Fruit fly (Drosophila melanogaster) whole organism, embryonic: ENCODE measurements around the gene trbl.

Experiments
- Adf1 ChIP-seq: fragments of 200-800 bp; sonication (Bioruptor generic); IDR thresholded peaks from 2 replicates; pipeline ENCODE4 v1.3.6; 2022; ENCODE audit warnings: missing biosample characterization, missing genetic modification characterization
- Aef1 ChIP-seq: fragments of 200-800 bp; sonication (Bioruptor generic); IDR thresholded peaks from 3 replicates; pipeline ENCODE4 v1.3.6; 2022; ENCODE audit warnings: missing biosample characterization, missing genetic modification characterization
- CG10654 ChIP-seq: fragments of 200-800 bp; sonication (Bioruptor generic); optimal IDR thresholded peaks from 2 replicates; lab custom pipeline; 2016; ENCODE audit warnings: missing biosample characterization, missing genetic modification characterization
- CG12155 ChIP-seq: fragments of 200-800 bp; sonication (Bioruptor generic); optimal IDR thresholded peaks from 3 replicates; lab custom pipeline; 2016; ENCODE audit warnings: missing biosample characterization, missing genetic modification characterization
- CG12942 ChIP-seq: fragments of 200-800 bp; sonication (Bioruptor generic); optimal IDR thresholded peaks from 3 replicates; lab custom pipeline; 2016; ENCODE audit warnings: missing biosample characterization, missing genetic modification characterization
- CG14710 ChIP-seq: fragments of 200-800 bp; sonication (Bioruptor generic); optimal IDR thresholded peaks from 3 replicates; lab custom pipeline; 2019; ENCODE audit warnings: missing biosample characterization, mild to moderate bottlenecking, missing genetic modification characterization, moderate library complexity
- CG14860 ChIP-seq: fragments of 200-800 bp; sonication (Bioruptor generic); IDR thresholded peaks from 3 replicates; pipeline ENCODE4 v1.3.6; 2022; ENCODE audit warnings: missing biosample characterization, missing genetic modification characterization; ENCODE audit not compliant: partially characterized antibody
- CG14965 ChIP-seq: fragments of 200-800 bp; sonication (Bioruptor generic); optimal IDR thresholded peaks from 2 replicates; lab custom pipeline; 2016; ENCODE audit warnings: missing biosample characterization, missing genetic modification characterization, borderline replicate concordance
- CG1529 ChIP-seq: fragments of 200-800 bp; sonication (Bioruptor generic); optimal IDR thresholded peaks from 3 replicates; lab custom pipeline; 2018; ENCODE audit warnings: missing biosample characterization, missing genetic modification characterization
- CG15479 ChIP-seq: fragments of 200-800 bp; sonication (Bioruptor generic); optimal IDR thresholded peaks from 3 replicates; lab custom pipeline; 2019; ENCODE audit warnings: missing biosample characterization, mild to moderate bottlenecking, missing genetic modification characterization, moderate library complexity
- CG17359 ChIP-seq: fragments of 200-800 bp; sonication (Bioruptor generic); optimal IDR thresholded peaks from 3 replicates; lab custom pipeline; 2018; ENCODE audit warnings: missing biosample characterization, mild to moderate bottlenecking, missing genetic modification characterization, moderate library complexity
- CG17802 ChIP-seq: fragments of 200-800 bp; sonication (Bioruptor generic); optimal IDR thresholded peaks from 2 replicates; lab custom pipeline; 2018; ENCODE audit warnings: missing biosample characterization, mild to moderate bottlenecking, missing genetic modification characterization, moderate library complexity
- CG18476 ChIP-seq: fragments of 200-800 bp; sonication (Bioruptor generic); optimal IDR thresholded peaks from 2 replicates; lab custom pipeline; 2016; ENCODE audit warnings: missing biosample characterization, mild to moderate bottlenecking, missing genetic modification characterization
- CG2202 ChIP-seq: fragments of 200-800 bp; sonication (Bioruptor generic); optimal IDR thresholded peaks from 2 replicates; lab custom pipeline; 2018; ENCODE audit warnings: missing biosample characterization, mild to moderate bottlenecking, missing genetic modification characterization
- CG31388 ChIP-seq: fragments of 200-800 bp; sonication (Bioruptor generic); optimal IDR thresholded peaks from 2 replicates; lab custom pipeline; 2016; ENCODE audit warnings: missing biosample characterization, missing genetic modification characterization
- CG3163 ChIP-seq: fragments of 200-800 bp; sonication (Bioruptor generic); optimal IDR thresholded peaks from 3 replicates; lab custom pipeline; 2016; ENCODE audit warnings: missing biosample characterization, missing genetic modification characterization
- CG32772 ChIP-seq: fragments of 200-800 bp; sonication (Bioruptor generic); IDR thresholded peaks from 2 replicates; pipeline ENCODE4 v1.3.6; 2022; ENCODE audit warnings: missing biosample characterization, missing genetic modification characterization
- CG34422 ChIP-seq: fragments of 200-800 bp; sonication (Bioruptor generic); IDR thresholded peaks from 3 replicates; pipeline ENCODE4 v1.3.6; 2022; ENCODE audit warnings: missing biosample characterization, missing genetic modification characterization
- CG4328 ChIP-seq: fragments of 200-800 bp; sonication (Bioruptor generic); optimal IDR thresholded peaks from 3 replicates; lab custom pipeline; 2017; ENCODE audit warnings: missing biosample characterization, missing genetic modification reagents, missing genetic modification characterization
- CG4730 ChIP-seq: fragments of 200-800 bp; sonication (Bioruptor generic); IDR thresholded peaks from 2 replicates; pipeline ENCODE4 v1.3.6; 2022; ENCODE audit warnings: missing biosample characterization, missing genetic modification characterization
- CG6765 ChIP-seq: fragments of 200-800 bp; sonication (Bioruptor generic); optimal IDR thresholded peaks from 3 replicates; lab custom pipeline; 2017; ENCODE audit warnings: missing biosample characterization, mild to moderate bottlenecking, missing genetic modification characterization
- CG7271 ChIP-seq: fragments of 200-800 bp; sonication (Bioruptor generic); optimal IDR thresholded peaks from 2 replicates; lab custom pipeline; 2018; ENCODE audit warnings: missing biosample characterization, mild to moderate bottlenecking, missing genetic modification characterization, moderate library complexity
- CG7556 ChIP-seq: fragments of 200-800 bp; sonication (Bioruptor generic); optimal IDR thresholded peaks from 2 replicates; lab custom pipeline; 2017; ENCODE audit warnings: missing biosample characterization, mild to moderate bottlenecking, missing genetic modification characterization
- CG7963 ChIP-seq: fragments of 200-800 bp; sonication (Bioruptor generic); IDR thresholded peaks from 3 replicates; pipeline ENCODE4 v1.3.6; 2022; ENCODE audit warnings: missing biosample characterization, missing genetic modification characterization; ENCODE audit not compliant: partially characterized antibody
- CG7987 ChIP-seq: fragments of 200-800 bp; sonication (Bioruptor generic); optimal IDR thresholded peaks from 2 replicates; lab custom pipeline; 2018; ENCODE audit warnings: missing biosample characterization, mild to moderate bottlenecking, missing genetic modification characterization, moderate library complexity
- CG8765 ChIP-seq: fragments of 200-800 bp; sonication (Bioruptor generic); IDR thresholded peaks from 2 replicates; pipeline ENCODE4 v1.3.6; 2022; ENCODE audit warnings: missing biosample characterization, missing genetic modification characterization
- CG9215 ChIP-seq: fragments of 200-800 bp; sonication (Bioruptor generic); IDR thresholded peaks from 2 replicates; pipeline ENCODE4 v1.3.6; 2022; ENCODE audit warnings: missing biosample characterization, missing genetic modification characterization
- CG9437 ChIP-seq: fragments of 200-800 bp; sonication (Bioruptor generic); optimal IDR thresholded peaks from 2 replicates; lab custom pipeline; 2018; ENCODE audit warnings: missing biosample characterization, mild to moderate bottlenecking, missing genetic modification characterization
- Dek ChIP-seq: fragments of 200-800 bp; sonication (Bioruptor generic); optimal IDR thresholded peaks from 3 replicates; lab custom pipeline; 2019; ENCODE audit warnings: missing biosample characterization, mild to moderate bottlenecking, missing genetic modification characterization, moderate library complexity
- Dfd ChIP-seq, 2 experiments: fragments of >200 bp; optimal IDR thresholded peaks; 2 replicates each; lab custom pipeline; 2017; ENCODE audit warnings: missing biosample characterization in 2 of 2, missing genetic modification characterization in 2 of 2
- Drgx ChIP-seq: fragments of 200-800 bp; sonication (Bioruptor generic); IDR thresholded peaks from 2 replicates; pipeline ENCODE4 v1.3.6; 2022; ENCODE audit warnings: missing biosample characterization, missing genetic modification characterization
- Jarid2 ChIP-seq: fragments of 200-800 bp; sonication (Bioruptor generic); optimal IDR thresholded peaks from 3 replicates; lab custom pipeline; 2017; ENCODE audit warnings: mild to moderate bottlenecking, missing biosample characterization, missing genetic modification reagents, missing genetic modification characterization
- Mrtf ChIP-seq: fragments of 200-800 bp; sonication (Bioruptor generic); IDR thresholded peaks from 3 replicates; pipeline ENCODE4 v1.3.6; 2022; ENCODE audit warnings: missing biosample characterization, missing genetic modification characterization
- Stat92E ChIP-seq, 3 experiments: fragments of >200 bp in 2 of 3; fragments of 200-800 bp in 1 of 3; sonication (Bioruptor generic) in 1 of 3; optimal IDR thresholded peaks; 2 replicates each; lab custom pipeline; 2017 to 2019; ENCODE audit warnings: missing biosample characterization in 3 of 3, missing genetic modification characterization in 3 of 3, mild to moderate bottlenecking in 1 of 3, moderate library complexity in 1 of 3
- bsh ChIP-seq, 2 experiments: fragments of 200-800 bp; sonication (Bioruptor generic); optimal IDR thresholded peaks; 2 replicates each; lab custom pipeline; 2017 to 2018; ENCODE audit warnings: mild to moderate bottlenecking in 2 of 2, missing biosample characterization in 2 of 2, missing genetic modification characterization in 2 of 2, moderate library complexity in 1 of 2
- dysf ChIP-seq: fragments of 200-800 bp; sonication (Bioruptor generic); IDR thresholded peaks from 3 replicates; pipeline ENCODE4 v1.3.6; 2022; ENCODE audit warnings: missing biosample characterization, missing genetic modification characterization
- exex ChIP-seq: fragments of 200-800 bp; sonication (Bioruptor generic); optimal IDR thresholded peaks from 4 replicates; lab custom pipeline; 2018; ENCODE audit warnings: missing biosample characterization, mild to moderate bottlenecking, missing genetic modification characterization, moderate library complexity
- grau ChIP-seq: fragments of 200-800 bp; optimal IDR thresholded peaks from 3 replicates; lab custom pipeline; 2019; ENCODE audit warnings: missing biosample characterization, mild to moderate bottlenecking, missing genetic modification characterization, moderate library complexity
- luna ChIP-seq: fragments of 200-800 bp; sonication (Bioruptor generic); optimal IDR thresholded peaks from 2 replicates; lab custom pipeline; 2016; ENCODE audit warnings: missing biosample characterization, missing genetic modification characterization
- nau ChIP-seq: fragments of 200-800 bp; sonication (Bioruptor generic); optimal IDR thresholded peaks from 3 replicates; lab custom pipeline; 2017; ENCODE audit warnings: missing biosample characterization, mild to moderate bottlenecking, missing genetic modification characterization, missing genetic modification reagents
- oc ChIP-seq: fragments of 200-800 bp; sonication (Bioruptor generic); optimal IDR thresholded peaks from 2 replicates; lab custom pipeline; 2018; ENCODE audit warnings: missing biosample characterization, mild to moderate bottlenecking, missing genetic modification characterization, moderate library complexity
- otp ChIP-seq: fragments of 200-800 bp; sonication (Bioruptor generic); IDR thresholded peaks from 3 replicates; pipeline ENCODE4, ENCODE4 v1.3.6; 2022; ENCODE audit warnings: missing biosample characterization, missing genetic modification characterization
- p53 ChIP-seq: fragments of 200-800 bp; sonication (Bioruptor generic); optimal IDR thresholded peaks from 2 replicates; lab custom pipeline; 2016; ENCODE audit warnings: missing biosample characterization, missing genetic modification characterization
- pfk ChIP-seq: fragments of 200-800 bp; sonication (Bioruptor generic); optimal IDR thresholded peaks from 2 replicates; lab custom pipeline; 2018; ENCODE audit warnings: missing biosample characterization, mild to moderate bottlenecking, missing genetic modification characterization, moderate library complexity
- pho ChIP-seq: fragments of 200-800 bp; sonication (Bioruptor generic); optimal IDR thresholded peaks from 2 replicates; lab custom pipeline; 2016; ENCODE audit warnings: missing biosample characterization, missing genetic modification characterization
- schlank ChIP-seq: fragments of 200-800 bp; sonication (Bioruptor generic); optimal IDR thresholded peaks from 2 replicates; lab custom pipeline; 2018; ENCODE audit warnings: missing biosample characterization, mild to moderate bottlenecking, missing genetic modification characterization
- seq ChIP-seq: fragments of 200-800 bp; sonication (Bioruptor generic); IDR thresholded peaks from 2 replicates; pipeline ENCODE4 v1.3.6; 2022; ENCODE audit warnings: missing biosample characterization, missing genetic modification characterization
- sim ChIP-seq: fragments of 200-800 bp; sonication (Bioruptor generic); IDR thresholded peaks from 2 replicates; pipeline ENCODE4 v1.3.6; 2022; ENCODE audit warnings: missing biosample characterization, missing genetic modification characterization
- sqz ChIP-seq: fragments of 200-800 bp; sonication (Bioruptor generic); optimal IDR thresholded peaks from 3 replicates; lab custom pipeline; 2018; ENCODE audit warnings: missing biosample characterization, mild to moderate bottlenecking, missing genetic modification characterization
- ssp ChIP-seq: fragments of 200-800 bp; sonication (Bioruptor generic); IDR thresholded peaks from 2 replicates; pipeline ENCODE4 v1.3.6; 2022; ENCODE audit warnings: missing biosample characterization, missing genetic modification characterization
- stc ChIP-seq: fragments of 200-800 bp; sonication (Bioruptor generic); IDR thresholded peaks from 2 replicates; pipeline ENCODE4 v1.3.6; 2022; ENCODE audit warnings: missing biosample characterization, missing genetic modification characterization
- z ChIP-seq: fragments of 200-800 bp; sonication (Bioruptor generic); IDR thresholded peaks from 3 replicates; pipeline ENCODE4 v1.3.6; 2022; ENCODE audit warnings: missing biosample characterization, missing genetic modification characterization

Gene trbl

DNA sequence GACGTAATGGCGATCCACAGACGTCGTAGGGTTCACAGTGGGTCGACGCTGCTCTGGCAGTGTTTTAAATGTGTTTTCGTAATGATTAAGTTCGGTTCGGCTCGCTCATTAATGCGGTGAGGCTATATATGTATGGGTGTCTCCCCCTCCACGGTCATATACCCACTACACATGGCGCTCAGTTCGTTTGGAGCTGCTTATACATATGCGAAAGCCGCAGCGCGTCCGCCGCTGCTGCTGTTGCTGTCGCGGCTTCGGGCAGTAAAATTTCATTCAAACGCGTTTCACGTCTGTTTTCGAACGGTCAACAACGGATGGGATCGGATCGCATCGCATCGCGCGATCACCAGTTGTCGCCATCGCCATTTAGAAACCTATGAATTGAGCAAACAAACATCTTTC, 15.4 kb downstream of the trbl start (continued):
- TF ChIP-seq Dek (tag; lab: Kevin White, UChicago), result peak; percentile 13
- TF ChIP-seq z (GFP tag; lab: Robert Waterston, UW), result no peak
- no peak for TF ChIP-seq CG1529 (GFP tag; lab: Kevin White, UChicago)
- no peak for TF ChIP-seq Jarid2
- no peak for TF ChIP-seq sqz (GFP tag; lab: Kevin White, UChicago)
- no peak for TF ChIP-seq CG4730
- TF ChIP-seq CG17359, result no peak
- TF ChIP-seq CG10654, result no peak
- no peak for TF ChIP-seq p53 (GFP tag; lab: Kevin White, UChicago)
- TF ChIP-seq grau (tag; lab: Kevin White, UChicago), result no peak
- no peak for TF ChIP-seq pfk
- TF ChIP-seq CG34422 (GFP tag; lab: Robert Waterston, UW), result no peak
- no peak for TF ChIP-seq CG7556 (GFP tag; lab: Kevin White, UChicago)
- no peak for TF ChIP-seq CG32772 (GFP tag; lab: Robert Waterston, UW)
- TF ChIP-seq CG31388, result no peak
- TF ChIP-seq CG7963 (GFP tag; lab: Robert Waterston, UW), result no peak
- no peak for TF ChIP-seq CG9437 (GFP tag; lab: Kevin White, UChicago)
- no peak for TF ChIP-seq CG17802
- TF ChIP-seq schlank (tag; lab: Kevin White, UChicago), result no peak
- no peak for TF ChIP-seq CG14710 (tag; lab: Kevin White, UChicago)
- TF ChIP-seq nau (GFP tag; lab: Kevin White, UChicago), result no peak
- no peak for TF ChIP-seq bsh (GFP tag; optimal IDR thresholded peaks at IDR 0.05; lab: Kevin White, UChicago)
- no peak for TF ChIP-seq otp (GFP tag; lab: Robert Waterston, UW)
- TF ChIP-seq CG12942 (GFP tag; lab: Kevin White, UChicago), result no peak
- TF ChIP-seq sim (GFP tag; lab: Robert Waterston, UW), result no peak
- TF ChIP-seq exex, result no peak
- no peak for TF ChIP-seq CG4328 (GFP tag; lab: Kevin White, UChicago)
- TF ChIP-seq luna (GFP tag; lab: Kevin White, UChicago), result no peak
- no peak for TF ChIP-seq Aef1
- no peak for TF ChIP-seq CG8765
- TF ChIP-seq CG14860, result no peak
- TF ChIP-seq CG7271 (tag; lab: Kevin White, UChicago), result no peak
- no peak for TF ChIP-seq CG12155 (GFP tag; lab: Kevin White, UChicago)
- no peak for TF ChIP-seq oc (tag; lab: Kevin White, UChicago)
- TF ChIP-seq Stat92E (GFP tag; optimal IDR thresholded peaks at IDR 0.05; lab: Kevin White, UChicago), result no peak
- no peak for TF ChIP-seq CG18476 (GFP tag; lab: Kevin White, UChicago)
- TF ChIP-seq seq (GFP tag; lab: Robert Waterston, UW), result no peak; the same call in 1 of the 2 replicates
- no peak for TF ChIP-seq CG9215 (GFP tag; lab: Robert Waterston, UW)
- peak; percentile 84 for TF ChIP-seq Adf1
- TF ChIP-seq Dfd (GFP tag; optimal IDR thresholded peaks at IDR 0.05; lab: Kevin White, UChicago), result no peak
- no peak for TF ChIP-seq pho (GFP tag; lab: Kevin White, UChicago)
- no peak for TF ChIP-seq CG15479 (GFP tag; lab: Kevin White, UChicago)
- TF ChIP-seq dysf (GFP tag; lab: Robert Waterston, UW), result no peak
- peak; percentile 22 for TF ChIP-seq CG6765
- TF ChIP-seq CG14965 (GFP tag; lab: Kevin White, UChicago), result no peak
- TF ChIP-seq Mrtf (GFP tag; lab: Robert Waterston, UW), result no peak
- TF ChIP-seq Drgx (GFP tag; lab: Robert Waterston, UW), result no peak
- TF ChIP-seq stc, result no peak
- no peak for TF ChIP-seq CG2202
- TF ChIP-seq ssp (GFP tag; lab: Robert Waterston, UW), result no peak
- TF ChIP-seq CG3163 (GFP tag; lab: Kevin White, UChicago), result no peak
- TF ChIP-seq CG7987 (GFP tag; lab: Kevin White, UChicago), result no peak
